Worm (Caenorhabditis elegans) whole organism, L3 larva: ENCODE data around the gene exc-5.

Experiments used
- nfya-1 ChIP-seq: sonication (generic microtip); optimal IDR thresholded peaks from 2 replicates; lab custom pipeline; 2017; ENCODE audit warnings: missing genetic modification characterization, mild to moderate bottlenecking, missing compliant biosample characterization, antibody characterized with exemption, moderate library complexity; ENCODE audit not compliant: insufficient read depth
- nhr-28 ChIP-seq: fragments of 150-350 bp; optimal IDR thresholded peaks from 2 replicates; lab custom pipeline; 2014; ENCODE audit warnings: missing biosample characterization, missing genetic modification characterization

ce11 chrIV:8798255-8798654 lies 15.2 kb downstream of the exc-5 start, which contains the start of gene clec-182:
- no peak for TF ChIP-seq nfya-1 (tag; lab: Kevin White, UChicago)
- TF ChIP-seq nhr-28: no peak
